Worm (Caenorhabditis elegans): ENCODE results near the gene ttc-39B.

Gene ttc-39B

ce11 chrII:6348360-6348759, 14.6 kb upstream of the ttc-39B start (continued):
- no peak for TF ChIP-seq nhr-237 (tag; optimal IDR thresholded peaks at IDR 0.05)
- TF ChIP-seq ceh-20 (GFP tag; IDR thresholded peaks at IDR 0.05) = peak; percentile 83
- TF ChIP-seq nhr-48 (tag; optimal IDR thresholded peaks at IDR 0.05) = peak; percentile 79

DNA sequence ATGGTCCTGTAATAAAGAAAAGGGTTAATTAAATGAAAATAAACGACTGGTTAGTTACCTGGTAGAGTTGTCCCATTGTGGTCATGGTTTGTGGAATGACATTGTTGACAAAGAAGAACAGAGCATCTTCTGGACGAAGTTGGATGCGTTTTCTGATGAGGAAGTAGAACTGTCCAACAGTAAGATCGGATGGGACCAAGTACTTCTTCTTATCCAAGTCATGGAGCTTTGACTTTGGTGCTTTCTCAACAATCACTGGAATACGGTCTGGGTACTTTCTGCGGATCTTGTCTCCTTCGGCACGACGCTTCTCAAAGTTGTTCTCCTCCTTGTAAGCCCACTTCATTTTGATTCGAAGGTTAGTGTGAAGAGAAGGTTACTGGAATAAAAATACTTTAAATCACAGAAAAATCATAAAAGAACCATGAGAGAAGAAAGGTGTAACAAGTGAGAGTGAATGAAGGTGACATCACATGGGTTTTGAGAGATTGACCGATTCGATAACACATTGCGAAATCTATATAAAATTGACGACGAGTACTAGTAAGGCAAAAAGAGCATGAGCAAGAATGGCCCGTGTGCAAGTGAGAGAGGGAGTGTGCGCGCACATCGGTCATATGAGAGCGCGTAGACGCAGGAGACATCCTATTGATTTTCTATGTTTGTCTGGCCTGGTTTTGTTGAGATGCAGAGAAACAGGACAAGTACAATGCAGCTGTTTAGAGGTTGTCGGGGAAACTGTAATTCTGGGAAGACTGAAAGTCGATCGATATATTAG, 13.7 kb upstream of the ttc-39B start, which contains the start of gene lgg-1:
lgg-1 (minus strand) TSS at position 379 of the 778 bp plus-strand sequence.
- peak; percentile 39 for TF ChIP-seq spr-1 (tag; optimal IDR thresholded peaks at IDR 0.05)
- no peak for TF ChIP-seq lin-13 (GFP tag; optimal IDR thresholded peaks at IDR 0.05)
- no peak for TF ChIP-seq daf-16 (GFP tag; optimal IDR thresholded peaks at IDR 0.05)
- peak; percentile 44 for TF ChIP-seq daf-16 (tag; optimal IDR thresholded peaks at IDR 0.05)
- TF ChIP-seq attf-4 (tag; optimal IDR thresholded peaks at IDR 0.05) = no peak
- peak; percentile 45 for TF ChIP-seq dve-1 (tag; optimal IDR thresholded peaks at IDR 0.05; ENCODE audit: insufficient read depth)
- TF ChIP-seq daf-19 (GFP tag; conservative IDR thresholded peaks at IDR 0.05) = peak; percentile 65; the same call in 1 of the 2 replicates
- TF ChIP-seq ceh-62 (tag; optimal IDR thresholded peaks at IDR 0.05) = no peak
- TF ChIP-seq madf-9 (GFP tag; conservative IDR thresholded peaks at IDR 0.05) = peak; percentile 2; the same call in 1 of the 2 replicates
- no peak for TF ChIP-seq nhr-48 (tag; optimal IDR thresholded peaks at IDR 0.05)
- no peak for TF ChIP-seq ZK337.2 (GFP tag; IDR thresholded peaks at IDR 0.05)
- no peak for TF ChIP-seq aly-2 (tag; optimal IDR thresholded peaks at IDR 0.05)
- 0 out of 2 replicates have a peak, but pooled peaks have one; percentile 21 for TF ChIP-seq ceh-44 (GFP tag; IDR thresholded peaks at IDR 0.05)
- no peak for TF ChIP-seq cey-2 (tag; optimal IDR thresholded peaks at IDR 0.05; ENCODE audit: borderline replicate concordance, insufficient read depth)
- peak; percentile 84 for TF ChIP-seq hlh-30 (tag; optimal IDR thresholded peaks at IDR 0.05; ENCODE audit: insufficient read depth)
- no peak for TF ChIP-seq lin-39 (tag; optimal IDR thresholded peaks at IDR 0.05)
- TF ChIP-seq nhr-41 (GFP tag; IDR thresholded peaks at IDR 0.05) = no peak
- TF ChIP-seq egl-27 (tag; optimal IDR thresholded peaks at IDR 0.05) = no peak
- TF ChIP-seq lin-38 (GFP tag; IDR thresholded peaks at IDR 0.05) = peak; percentile 39
- TF ChIP-seq zfp-2 (tag; optimal IDR thresholded peaks at IDR 0.05) = no peak
- TF ChIP-seq dpl-1 (GFP tag; optimal IDR thresholded peaks at IDR 0.05) = peak; percentile 23
- no peak; the same call in 1 of the 2 replicates for TF ChIP-seq tra-1 (GFP tag; IDR thresholded peaks at IDR 0.05)
- no peak for TF ChIP-seq daf-8 (GFP tag; IDR thresholded peaks at IDR 0.05)
- peak; percentile 61 to 67 for TF ChIP-seq lsy-2 (tag; optimal IDR thresholded peaks at IDR 0.05)
- peak; percentile 53; the same call in 1 of the 2 replicates for TF ChIP-seq Y75B8A.6 (GFP tag; IDR thresholded peaks at IDR 0.05)
- peak; percentile 1 for TF ChIP-seq mxl-3 (GFP tag; optimal IDR thresholded peaks at IDR 0.05)
- no peak for TF ChIP-seq ces-1 (GFP tag; optimal IDR thresholded peaks at IDR 0.05)
- TF ChIP-seq T26A8.4 (GFP tag; IDR thresholded peaks at IDR 0.05) = peak; percentile 53; the same call in 1 of the 2 replicates
- TF ChIP-seq nhr-10 (tag; optimal IDR thresholded peaks at IDR 0.05) = peak; percentile 63
- peak; percentile 82 for TF ChIP-seq ceh-28 (tag; optimal IDR thresholded peaks at IDR 0.05)
- peak; percentile 43 for TF ChIP-seq fkh-10 (GFP tag; optimal IDR thresholded peaks at IDR 0.05)
- no peak for TF ChIP-seq zip-11 (GFP tag; IDR thresholded peaks at IDR 0.05)
- TF ChIP-seq lin-1 (GFP tag; IDR thresholded peaks at IDR 0.05) = 0 out of 2 replicates have a peak, but pooled peaks have one; percentile 8
- TF ChIP-seq Y5F2A.4 (GFP tag; optimal IDR thresholded peaks at IDR 0.05) = no peak
- peak; percentile 55 for TF ChIP-seq nhr-11 (tag; optimal IDR thresholded peaks at IDR 0.05)
- peak; percentile 59; the same call in 1 of the 2 replicates for TF ChIP-seq hmg-1.1 (GFP tag; IDR thresholded peaks at IDR 0.05)
- TF ChIP-seq F49E8.2 (tag; optimal IDR thresholded peaks at IDR 0.05; ENCODE audit: borderline replicate concordance) = no peak
- no peak for TF ChIP-seq ztf-7 (tag; optimal IDR thresholded peaks at IDR 0.05)
- no peak for TF ChIP-seq lir-3 (tag; optimal IDR thresholded peaks at IDR 0.05)
- TF ChIP-seq aha-1 (tag) = peak; percentile 96
- TF ChIP-seq dmd-9 (GFP tag; IDR thresholded peaks at IDR 0.05) = no peak
- no peak for TF ChIP-seq T20F7.1 (GFP tag; optimal IDR thresholded peaks at IDR 0.05)
- TF ChIP-seq F37D6.2 (tag; optimal IDR thresholded peaks at IDR 0.05) = peak; percentile 36
- TF ChIP-seq F44E2.7 (GFP tag; IDR thresholded peaks at IDR 0.05) = no peak
- peak; percentile 5 for TF ChIP-seq duxl-1 (tag; optimal IDR thresholded peaks at IDR 0.05; ENCODE audit: poor library complexity)
